Worm (Caenorhabditis elegans): ENCODE measurements around the gene lmp-1.

ce11 chrX:6333998-6334397 lies 43.5 kb downstream of the lmp-1 start, which contains the start of gene col-171:
- TF ChIP-seq nhr-11 (tag; optimal IDR thresholded peaks at IDR 0.05) (no peak), lsy-2 (tag; optimal IDR thresholded peaks at IDR 0.05) (no peak), sem-4 (tag; optimal IDR thresholded peaks at IDR 0.05) (no peak), lin-11 (tag; optimal IDR thresholded peaks at IDR 0.05) (no peak), skn-1 (tag; optimal IDR thresholded peaks at IDR 0.05) (no peak), nhr-77 (tag; optimal IDR thresholded peaks at IDR 0.05) (no peak), snpc-4 (tag; optimal IDR thresholded peaks at IDR 0.05) (no peak)
